Fruit fly (Drosophila melanogaster) whole organism, prepupa: ENCODE measurements around the gene CG12017.

Source experiments
- CG32006 ChIP-seq: fragments of 200-800 bp; sonication (Bioruptor generic); optimal IDR thresholded peaks from 3 replicates; lab custom pipeline; 2017; ENCODE audit warnings: missing biosample characterization, mild to moderate bottlenecking, missing genetic modification characterization
- CG6854 ChIP-seq: fragments of 200-800 bp; sonication (Bioruptor generic); optimal IDR thresholded peaks from 2 replicates; lab custom pipeline; 2017; ENCODE audit warnings: missing biosample characterization, mild to moderate bottlenecking, missing genetic modification characterization
- vri ChIP-seq: fragments of 200-800 bp; sonication (Bioruptor generic); optimal IDR thresholded peaks from 3 replicates; lab custom pipeline; 2016; ENCODE audit warnings: missing biosample characterization, mild to moderate bottlenecking, missing genetic modification characterization

DNA sequence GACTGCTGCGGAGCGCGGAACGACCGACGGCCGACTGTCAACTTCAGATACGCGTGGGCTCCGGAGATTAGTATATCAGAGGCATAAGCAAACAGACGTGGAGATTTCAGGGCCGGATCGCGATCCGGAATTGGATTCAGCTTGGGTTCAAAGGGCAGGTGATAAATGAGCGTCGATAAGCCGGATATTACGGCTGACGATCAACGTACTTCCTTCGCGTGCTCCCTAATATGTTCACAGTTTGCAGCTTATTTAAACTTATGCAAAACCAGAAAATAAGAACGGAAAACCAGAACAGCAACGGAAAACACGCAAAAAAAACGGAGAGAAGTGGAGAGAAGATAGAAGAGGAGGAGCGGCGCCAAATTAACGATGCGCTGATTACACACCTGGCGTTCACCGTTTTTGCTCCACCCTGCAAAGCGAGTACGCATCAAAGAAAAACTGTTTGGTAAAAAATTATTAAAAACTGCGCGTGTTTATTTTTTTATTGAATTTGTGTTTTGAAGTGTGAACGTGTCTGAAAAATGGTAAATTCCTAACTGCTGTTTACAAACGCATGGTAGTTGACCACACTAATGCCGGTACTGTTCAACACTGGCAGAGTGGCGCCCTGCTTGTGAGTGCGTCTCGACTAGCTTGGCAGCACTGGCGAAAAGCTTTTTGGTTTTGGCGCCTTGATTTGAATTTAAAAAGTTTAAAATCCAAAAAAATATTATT lies 40.8 kb upstream of the CG12017 start, which contains the start of gene CG17746:
- peak; percentile 13 for TF ChIP-seq CG6854 (GFP tag; lab: Kevin White, UChicago)
- TF ChIP-seq CG32006 (GFP tag; lab: Kevin White, UChicago) = no peak
- TF ChIP-seq vri (GFP tag; lab: Kevin White, UChicago) = no peak
